Fruit fly (Drosophila melanogaster) whole organism, wandering third instar larva: ENCODE measurements around the gene CG10053.

ENCODE experiments used
- Abd-B ChIP-seq: fragments of >200 bp; optimal IDR thresholded peaks from 2 replicates; lab custom pipeline; 2017; ENCODE audit warnings: missing biosample characterization, missing genetic modification characterization
- CG32264 ChIP-seq: fragments of 200-800 bp; sonication (Bioruptor generic); optimal IDR thresholded peaks from 2 replicates; lab custom pipeline; 2016; ENCODE audit warnings: missing biosample characterization, missing genetic modification characterization
- CG9705 ChIP-seq: fragments of 200-800 bp; sonication (Bioruptor generic); optimal IDR thresholded peaks from 2 replicates; lab custom pipeline; 2018; ENCODE audit warnings: missing biosample characterization, mild to moderate bottlenecking, missing genetic modification characterization
- CrebA ChIP-seq: fragments of 200-800 bp; sonication (Bioruptor generic); optimal IDR thresholded peaks from 2 replicates; lab custom pipeline; 2016; ENCODE audit warnings: missing biosample characterization, mild to moderate bottlenecking, missing genetic modification characterization, borderline replicate concordance
- Dfd ChIP-seq: fragments of >200 bp; optimal IDR thresholded peaks from 2 replicates; lab custom pipeline; 2017; ENCODE audit warnings: missing biosample characterization, missing genetic modification characterization
- Dif ChIP-seq: fragments of 200-275, 200-300 bp; sonication (Bioruptor generic); optimal IDR thresholded peaks from 2 replicates; lab custom pipeline; 2018; ENCODE audit warnings: missing biosample characterization, missing genetic modification characterization; ENCODE audit not compliant: partially characterized antibody
- GATAd ChIP-seq: sonication (Bioruptor generic); optimal IDR thresholded peaks from 2 replicates; lab custom pipeline; 2016; ENCODE audit warnings: missing biosample characterization, missing genetic modification characterization
- HLH106 ChIP-seq: fragments of 200-800 bp; optimal IDR thresholded peaks from 3 replicates; lab custom pipeline; 2019; ENCODE audit warnings: missing biosample characterization, mild to moderate bottlenecking, missing genetic modification characterization, moderate library complexity
- Hnf4 ChIP-seq: fragments of 200-800 bp; sonication (Bioruptor generic); optimal IDR thresholded peaks from 2 replicates; lab custom pipeline; 2016; ENCODE audit warnings: missing biosample characterization, mild to moderate bottlenecking, missing genetic modification characterization
- Hr78 ChIP-seq: fragments of >200 bp; optimal IDR thresholded peaks from 2 replicates; lab custom pipeline; 2017; ENCODE audit warnings: missing biosample characterization, missing genetic modification characterization
- Hr83 ChIP-seq: fragments of 200-300 bp; sonication (Bioruptor generic); optimal IDR thresholded peaks from 2 replicates; lab custom pipeline; 2016; ENCODE audit warnings: missing biosample characterization, mild to moderate bottlenecking, missing genetic modification characterization, moderate library complexity; ENCODE audit not compliant: poor library complexity, severe bottlenecking
- Jra ChIP-seq: sonication (Bioruptor generic); optimal IDR thresholded peaks from 2 replicates; lab custom pipeline; 2016; ENCODE audit warnings: missing biosample characterization, missing genetic modification characterization
- Mio ChIP-seq: sonication (Bioruptor generic); optimal IDR thresholded peaks from 2 replicates; lab custom pipeline; 2016; ENCODE audit warnings: missing biosample characterization, missing genetic modification characterization
- Myc ChIP-seq: fragments of >200 bp; optimal IDR thresholded peaks from 2 replicates; lab custom pipeline; 2017
- N ChIP-seq: fragments of >200 bp; optimal IDR thresholded peaks from 2 replicates; lab custom pipeline; 2018; ENCODE audit warnings: missing biosample characterization, missing external identifiers, missing genetic modification characterization
- OdsH ChIP-seq: fragments of 200-800 bp; sonication (Bioruptor generic); optimal IDR thresholded peaks from 2 replicates; lab custom pipeline; 2016; ENCODE audit warnings: missing biosample characterization, mild to moderate bottlenecking, missing genetic modification characterization
- Rel ChIP-seq, 2 experiments: fragments of 200-800 bp; sonication (Bioruptor generic) in 1 of 2; optimal IDR thresholded peaks; 2 replicates in 1 of 2; 3 replicates in 1 of 2; lab custom pipeline; 2016 to 2019; ENCODE audit warnings: mild to moderate bottlenecking in 2 of 2, missing biosample characterization in 2 of 2, missing genetic modification characterization in 2 of 2, moderate library complexity in 1 of 2
- Sp1 ChIP-seq: fragments of 200-800 bp; sonication (Bioruptor generic); optimal IDR thresholded peaks from 3 replicates; lab custom pipeline; 2019; ENCODE audit warnings: missing biosample characterization, mild to moderate bottlenecking, missing genetic modification characterization, moderate library complexity
- Vsx2 ChIP-seq: fragments of 200-300, 225-300 bp; sonication (Bioruptor generic); optimal IDR thresholded peaks from 2 replicates; lab custom pipeline; 2018; ENCODE audit warnings: missing biosample characterization, missing genetic modification characterization; ENCODE audit not compliant: partially characterized antibody
- br ChIP-seq: fragments of 200-800 bp; sonication (Bioruptor generic); optimal IDR thresholded peaks from 2 replicates; lab custom pipeline; 2016; ENCODE audit warnings: missing biosample characterization, missing genetic modification characterization
- brk ChIP-seq: fragments of 200-800 bp; sonication (Bioruptor generic); optimal IDR thresholded peaks from 2 replicates; lab custom pipeline; 2016; ENCODE audit warnings: missing biosample characterization, mild to moderate bottlenecking, missing genetic modification characterization
- dl ChIP-seq, 2 experiments: fragments of 175-275, 200-275 bp in 1 of 2; fragments of 200-275 bp in 1 of 2; sonication (Bioruptor generic); optimal IDR thresholded peaks; lab custom pipeline; 2018; ENCODE audit warnings: mild to moderate bottlenecking in 2 of 2, missing biosample characterization in 2 of 2, missing genetic modification characterization in 2 of 2, moderate library complexity in 2 of 2; ENCODE audit not compliant: partially characterized antibody in 2 of 2, insufficient read depth in 1 of 2
- dmrt93B ChIP-seq: fragments of 200-800 bp; sonication (Bioruptor generic); optimal IDR thresholded peaks from 2 replicates; lab custom pipeline; 2018; ENCODE audit warnings: missing biosample characterization, mild to moderate bottlenecking, missing genetic modification characterization
- dsf ChIP-seq: sonication (Bioruptor generic); optimal IDR thresholded peaks from 2 replicates; lab custom pipeline; 2016; ENCODE audit warnings: missing biosample characterization, missing genetic modification characterization, borderline replicate concordance
- ey ChIP-seq: fragments of 200-800 bp; sonication (Bioruptor generic); optimal IDR thresholded peaks from 2 replicates; lab custom pipeline; 2016; ENCODE audit warnings: missing biosample characterization, missing genetic modification characterization
- foxo ChIP-seq, 2 experiments: fragments of 200-800 bp; sonication (Bioruptor generic); optimal IDR thresholded peaks; 2 replicates in 1 of 2; 3 replicates in 1 of 2; lab custom pipeline; 2016 to 2017; ENCODE audit warnings: missing biosample characterization in 2 of 2, missing genetic modification characterization in 2 of 2
- fru ChIP-seq: fragments of 200-800 bp; sonication (Bioruptor generic); optimal IDR thresholded peaks from 3 replicates; lab custom pipeline; 2016; ENCODE audit warnings: missing biosample characterization, mild to moderate bottlenecking, missing genetic modification characterization
- h ChIP-seq: fragments of 200-800 bp; sonication (Bioruptor generic); optimal IDR thresholded peaks from 3 replicates; lab custom pipeline; 2016; ENCODE audit warnings: missing biosample characterization, mild to moderate bottlenecking, missing genetic modification characterization
- jim ChIP-seq: fragments of 175-275, 200-325 bp; sonication (Bioruptor generic); optimal IDR thresholded peaks from 2 replicates; lab custom pipeline; 2016; ENCODE audit warnings: missing biosample characterization, mild to moderate bottlenecking, missing genetic modification characterization
- lola ChIP-seq: fragments of >200 bp; optimal IDR thresholded peaks from 2 replicates; lab custom pipeline; 2017; ENCODE audit warnings: missing biosample characterization, missing genetic modification characterization
- pan ChIP-seq: fragments of >200 bp; optimal IDR thresholded peaks from 2 replicates; lab custom pipeline; 2017
- psq ChIP-seq: fragments of 200-800 bp; sonication (Bioruptor generic); optimal IDR thresholded peaks from 3 replicates; lab custom pipeline; 2017; ENCODE audit warnings: missing biosample characterization, mild to moderate bottlenecking, missing genetic modification characterization, moderate library complexity
- rgr ChIP-seq: fragments of 200-800 bp; sonication (Bioruptor generic); optimal IDR thresholded peaks from 3 replicates; lab custom pipeline; 2016; ENCODE audit warnings: missing biosample characterization, mild to moderate bottlenecking, missing genetic modification characterization
- sage ChIP-seq: fragments of 200-800 bp; sonication (Bioruptor generic); optimal IDR thresholded peaks from 2 replicates; lab custom pipeline; 2016; ENCODE audit warnings: missing biosample characterization, mild to moderate bottlenecking, missing genetic modification characterization
- sv ChIP-seq: fragments of 200-800 bp; sonication (Bioruptor generic); optimal IDR thresholded peaks from 3 replicates; lab custom pipeline; 2016; ENCODE audit warnings: missing biosample characterization, missing genetic modification characterization
- tai ChIP-seq: sonication (Bioruptor generic); optimal IDR thresholded peaks from 2 replicates; lab custom pipeline; 2016; ENCODE audit warnings: missing biosample characterization, missing genetic modification characterization
- usp ChIP-seq: fragments of >200 bp; optimal IDR thresholded peaks from 2 replicates; lab custom pipeline; 2017; ENCODE audit warnings: missing biosample characterization, missing genetic modification characterization
- woc ChIP-seq: sonication (Bioruptor generic); optimal IDR thresholded peaks from 2 replicates; lab custom pipeline; 2016; ENCODE audit warnings: missing biosample characterization, mild to moderate bottlenecking, missing genetic modification characterization

Gene CG10053

dm6 chr3R:7249460-7249859, 2.6 kb downstream of the CG10053 start, which contains the start of the genes CG1227 and Dtwd2:
Gene CG1227 (minus strand): TSS chr3R:7249738.
Gene Dtwd2 (plus strand): TSS chr3R:7249795.
- TF ChIP-seq ey (GFP tag; lab: Kevin White, UChicago) (peak; percentile 83), CrebA (GFP tag; lab: Kevin White, UChicago) (peak; percentile 57), Vsx2 (no peak), usp (no peak), HLH106 (peak; percentile 98), rgr (GFP tag; lab: Kevin White, UChicago) (peak; percentile 97), h (GFP tag; lab: Kevin White, UChicago) (peak; percentile 93), lola (GFP tag; lab: Kevin White, UChicago) (no peak), Abd-B (GFP tag; lab: Kevin White, UChicago) (no peak), Myc (lab: Kevin White, UChicago) (no peak), Hr83 (GFP tag; lab: Kevin White, UChicago) (peak; percentile 9), foxo (GFP tag; optimal IDR thresholded peaks at IDR 0.05; lab: Kevin White, UChicago) (peak; percentile 7 to 93), CG9705 (GFP tag; lab: Kevin White, UChicago) (peak; percentile 96), tai (GFP tag; lab: Kevin White, UChicago) (no peak), Sp1 (peak; percentile 98), dsf (GFP tag; lab: Kevin White, UChicago) (peak; percentile 70), woc (GFP tag; lab: Kevin White, UChicago) (peak; percentile 82), Rel (GFP tag; optimal IDR thresholded peaks at IDR 0.05; lab: Kevin White, UChicago) (peak; percentile 50), Rel (tag; optimal IDR thresholded peaks at IDR 0.05; lab: Kevin White, UChicago) (peak; percentile 90), N (GFP tag; lab: Kevin White, UChicago) (no peak), GATAd (peak; percentile 53), Mio (no peak), Hnf4 (GFP tag; lab: Kevin White, UChicago) (peak; percentile 88), dl (GFP tag; optimal IDR thresholded peaks at IDR 0.05; lab: Kevin White, UChicago; ENCODE audit: insufficient read depth in 1 of 2, partially characterized antibody in 2 of 2) (no peak), jim (no peak), Jra (GFP tag; lab: Kevin White, UChicago) (peak; percentile 67), brk (GFP tag; lab: Kevin White, UChicago) (peak; percentile 95), psq (peak; percentile 81), sage (GFP tag; lab: Kevin White, UChicago) (peak; percentile 79), sv (peak; percentile 73), OdsH (peak; percentile 95), Hr78 (GFP tag; lab: Kevin White, UChicago) (no peak), br (GFP tag; lab: Kevin White, UChicago) (peak; percentile 84), CG32264 (GFP tag; lab: Kevin White, UChicago) (peak; percentile 70), dmrt93B (peak; percentile 88), Dif (GFP tag; lab: Kevin White, UChicago) (no peak), fru (peak; percentile 88), pan (lab: Kevin White, UChicago) (no peak), Dfd (GFP tag; lab: Kevin White, UChicago) (no peak)

- no peak for TF ChIP-seq pan (lab: Kevin White, UChicago)
- TF ChIP-seq fru, result no peak
- no peak for TF ChIP-seq Vsx2
- TF ChIP-seq Hr83 (GFP tag; lab: Kevin White, UChicago), result no peak
- no peak for TF ChIP-seq HLH106
- no peak for TF ChIP-seq psq
- no peak for TF ChIP-seq sage (GFP tag; lab: Kevin White, UChicago)
- no peak for TF ChIP-seq Hr78 (GFP tag; lab: Kevin White, UChicago)
- no peak for TF ChIP-seq jim
- TF ChIP-seq Jra (GFP tag; lab: Kevin White, UChicago), result no peak
- TF ChIP-seq OdsH, result no peak
- no peak for TF ChIP-seq rgr (GFP tag; lab: Kevin White, UChicago)
- TF ChIP-seq Hnf4 (GFP tag; lab: Kevin White, UChicago), result no peak
- TF ChIP-seq N (GFP tag; lab: Kevin White, UChicago), result no peak
- no peak for TF ChIP-seq dl (GFP tag; optimal IDR thresholded peaks at IDR 0.05; lab: Kevin White, UChicago; ENCODE audit: insufficient read depth in 1 of 2, partially characterized antibody in 2 of 2)
- TF ChIP-seq foxo (GFP tag; optimal IDR thresholded peaks at IDR 0.05; lab: Kevin White, UChicago), result no peak
- TF ChIP-seq CG32264 (GFP tag; lab: Kevin White, UChicago), result no peak
- TF ChIP-seq h (GFP tag; lab: Kevin White, UChicago), result no peak
- no peak for TF ChIP-seq Dfd (GFP tag; lab: Kevin White, UChicago)
- TF ChIP-seq Abd-B (GFP tag; lab: Kevin White, UChicago), result no peak
These were observed 5.0 kb downstream of the CG10053 start, which contains the start of gene Obp84a for dm6 chr3R:7251857-7252256. Gene Obp84a (minus strand): TSS chr3R:7251957.
